Fruit fly (Drosophila melanogaster) whole organism, embryonic: ENCODE measurements around the gene CG33773.

Experiments used
- BtbVII ChIP-seq: fragments of 200-800 bp; sonication (Bioruptor generic); optimal IDR thresholded peaks from 3 replicates; lab custom pipeline; 2017; ENCODE audit warnings: missing biosample characterization, mild to moderate bottlenecking, missing genetic modification characterization
- CG10979 ChIP-seq: fragments of 200-800 bp; sonication (Bioruptor generic); optimal IDR thresholded peaks from 2 replicates; lab custom pipeline; 2018; ENCODE audit warnings: missing biosample characterization, mild to moderate bottlenecking, missing genetic modification characterization, moderate library complexity
- CG12104 ChIP-seq: fragments of 200-800 bp; sonication (Bioruptor generic); optimal IDR thresholded peaks from 3 replicates; lab custom pipeline; 2016; ENCODE audit warnings: missing biosample characterization, missing genetic modification characterization
- CG1233 ChIP-seq: fragments of 200-800 bp; sonication (Bioruptor generic); optimal IDR thresholded peaks from 4 replicates; lab custom pipeline; 2018; ENCODE audit warnings: missing biosample characterization, mild to moderate bottlenecking, missing genetic modification characterization
- CG14050 ChIP-seq: fragments of 200-800 bp; sonication (Bioruptor generic); IDR thresholded peaks from 3 replicates; pipeline ENCODE4 v1.3.6; 2022; ENCODE audit warnings: missing biosample characterization, missing genetic modification characterization
- CG14441 ChIP-seq: fragments of 200-800 bp; sonication (Bioruptor generic); IDR thresholded peaks from 2 replicates; pipeline ENCODE4 v1.3.6; 2022; ENCODE audit warnings: missing biosample characterization, missing genetic modification characterization
- CG15601 ChIP-seq: fragments of 200-800 bp; sonication (Bioruptor generic); optimal IDR thresholded peaks from 3 replicates; lab custom pipeline; 2019; ENCODE audit warnings: missing biosample characterization, mild to moderate bottlenecking, missing genetic modification characterization, moderate library complexity
- CG18476 ChIP-seq: fragments of 200-800 bp; sonication (Bioruptor generic); optimal IDR thresholded peaks from 2 replicates; lab custom pipeline; 2016; ENCODE audit warnings: missing biosample characterization, mild to moderate bottlenecking, missing genetic modification characterization
- CG18599 ChIP-seq: fragments of 200-800 bp; sonication (Bioruptor generic); optimal IDR thresholded peaks from 3 replicates; lab custom pipeline; 2017; ENCODE audit warnings: missing biosample characterization, missing genetic modification characterization, mild to moderate bottlenecking, moderate library complexity, missing genetic modification reagents
- CG30431 ChIP-seq: fragments of 200-800 bp; sonication (Bioruptor generic); optimal IDR thresholded peaks from 2 replicates; lab custom pipeline; 2017; ENCODE audit warnings: missing biosample characterization, missing genetic modification characterization
- CG34224 ChIP-seq: fragments of 200-800 bp; sonication (Bioruptor generic); IDR thresholded peaks from 3 replicates; pipeline ENCODE4 v1.3.6; 2022; ENCODE audit warnings: missing biosample characterization, missing genetic modification characterization; ENCODE audit not compliant: partially characterized antibody
- CG4282 ChIP-seq: fragments of 200-800 bp; sonication (Bioruptor generic); optimal IDR thresholded peaks from 2 replicates; lab custom pipeline; 2016; ENCODE audit warnings: missing biosample characterization, missing genetic modification characterization
- CG43689 ChIP-seq: fragments of 200-800 bp; sonication (Bioruptor generic); IDR thresholded peaks from 2 replicates; pipeline ENCODE4 v1.3.6; 2022; ENCODE audit warnings: missing biosample characterization, missing genetic modification characterization
- CG6689 ChIP-seq: fragments of 200-800 bp; sonication (Bioruptor generic); IDR thresholded peaks from 2 replicates; pipeline ENCODE4 v1.3.6; 2022; ENCODE audit warnings: missing biosample characterization, missing genetic modification characterization
- CG6813 ChIP-seq: fragments of 200-800 bp; sonication (Bioruptor generic); optimal IDR thresholded peaks from 2 replicates; lab custom pipeline; 2017; ENCODE audit warnings: missing biosample characterization, missing genetic modification characterization, mild to moderate bottlenecking, moderate library complexity, missing genetic modification reagents
- CG9215 ChIP-seq: fragments of 200-800 bp; sonication (Bioruptor generic); IDR thresholded peaks from 2 replicates; pipeline ENCODE4 v1.3.6; 2022; ENCODE audit warnings: missing biosample characterization, missing genetic modification characterization
- CG9609 ChIP-seq: fragments of 200-800 bp; sonication (Bioruptor generic); optimal IDR thresholded peaks from 3 replicates; lab custom pipeline; 2016; ENCODE audit warnings: missing biosample characterization, missing genetic modification characterization
- CG9932 ChIP-seq: fragments of 200-800 bp; sonication (Bioruptor generic); IDR thresholded peaks from 2 replicates; pipeline ENCODE4 v1.3.6; 2022; ENCODE audit warnings: missing biosample characterization, missing genetic modification characterization
- D19A ChIP-seq: fragments of 200-800 bp; optimal IDR thresholded peaks from 3 replicates; lab custom pipeline; 2019; ENCODE audit warnings: missing biosample characterization, mild to moderate bottlenecking, missing genetic modification characterization, moderate library complexity
- Dad ChIP-seq: fragments of 200-800 bp; sonication (Bioruptor generic); optimal IDR thresholded peaks from 3 replicates; lab custom pipeline; 2016; ENCODE audit warnings: missing biosample characterization, missing genetic modification characterization
- E2f1 ChIP-seq: fragments of 200-800 bp; sonication (Bioruptor generic); IDR thresholded peaks from 2 replicates; pipeline ENCODE4 v1.3.6; 2022; ENCODE audit warnings: missing biosample characterization, missing genetic modification characterization
- Ets97D ChIP-seq: fragments of 200-800 bp; sonication (Bioruptor generic); optimal IDR thresholded peaks from 3 replicates; lab custom pipeline; 2016; ENCODE audit warnings: missing biosample characterization, missing genetic modification characterization
- H2.0 ChIP-seq: fragments of 200-800 bp; sonication (Bioruptor generic); IDR thresholded peaks from 2 replicates; pipeline ENCODE4 v1.3.6; 2022; ENCODE audit warnings: missing biosample characterization, missing genetic modification characterization
- Hmr ChIP-seq: fragments of 200-800 bp; sonication (Bioruptor generic); optimal IDR thresholded peaks from 3 replicates; lab custom pipeline; 2017; ENCODE audit warnings: mild to moderate bottlenecking, missing biosample characterization, missing genetic modification reagents, missing genetic modification characterization
- Meics ChIP-seq: fragments of 200-800 bp; sonication (Bioruptor generic); optimal IDR thresholded peaks from 2 replicates; lab custom pipeline; 2017; ENCODE audit warnings: missing biosample characterization, mild to moderate bottlenecking, missing genetic modification characterization
- Mes4 ChIP-seq: fragments of 200-800 bp; sonication (Bioruptor generic); optimal IDR thresholded peaks from 2 replicates; lab custom pipeline; 2016; ENCODE audit warnings: missing biosample characterization, missing genetic modification characterization
- NK7.1 ChIP-seq: fragments of 200-800 bp; sonication (Bioruptor generic); optimal IDR thresholded peaks from 3 replicates; lab custom pipeline; 2016; ENCODE audit warnings: missing biosample characterization, missing genetic modification characterization
- Stat92E ChIP-seq, 3 experiments: fragments of >200 bp in 2 of 3; fragments of 200-800 bp in 1 of 3; sonication (Bioruptor generic) in 1 of 3; optimal IDR thresholded peaks; 2 replicates each; lab custom pipeline; 2017 to 2019; ENCODE audit warnings: missing biosample characterization in 3 of 3, missing genetic modification characterization in 3 of 3, mild to moderate bottlenecking in 1 of 3, moderate library complexity in 1 of 3
- Vsx1 ChIP-seq: fragments of 200-800 bp; sonication (Bioruptor generic); optimal IDR thresholded peaks from 2 replicates; lab custom pipeline; 2017; ENCODE audit warnings: missing biosample characterization, mild to moderate bottlenecking, missing genetic modification characterization, missing genetic modification reagents
- al ChIP-seq: fragments of 200-800 bp; sonication (Bioruptor generic); IDR thresholded peaks from 2 replicates; pipeline ENCODE4 v1.3.6; 2022; ENCODE audit warnings: missing biosample characterization, missing genetic modification characterization
- ara ChIP-seq: fragments of 200-800 bp; sonication (Bioruptor generic); IDR thresholded peaks from 2 replicates; pipeline ENCODE4 v1.3.6; 2022; ENCODE audit warnings: missing biosample characterization, missing genetic modification characterization
- cato ChIP-seq: fragments of 200-800 bp; sonication (Bioruptor generic); optimal IDR thresholded peaks from 2 replicates; lab custom pipeline; 2016; ENCODE audit warnings: missing biosample characterization, missing genetic modification characterization, borderline replicate concordance
- caup ChIP-seq: fragments of 200-800 bp; sonication (Bioruptor generic); optimal IDR thresholded peaks from 3 replicates; lab custom pipeline; 2017; ENCODE audit warnings: missing biosample characterization, mild to moderate bottlenecking, missing genetic modification characterization, moderate library complexity; ENCODE audit not compliant: severe bottlenecking
- dimm ChIP-seq: fragments of 200-800 bp; sonication (Bioruptor generic); IDR thresholded peaks from 2 replicates; pipeline ENCODE4 v1.3.6; 2022; ENCODE audit warnings: missing biosample characterization, missing genetic modification characterization
- dmrt99B ChIP-seq: fragments of 200-800 bp; sonication (Bioruptor generic); optimal IDR thresholded peaks from 2 replicates; lab custom pipeline; 2018; ENCODE audit warnings: missing biosample characterization, mild to moderate bottlenecking, missing genetic modification characterization, moderate library complexity
- dpn ChIP-seq, 2 experiments: fragments of 200-800 bp; sonication (Bioruptor generic); optimal IDR thresholded peaks; 3 replicates each; lab custom pipeline; 2016; ENCODE audit warnings: missing biosample characterization in 2 of 2, missing genetic modification characterization in 2 of 2
- fd96Cb ChIP-seq: fragments of 200-800 bp; sonication (Bioruptor generic); optimal IDR thresholded peaks from 2 replicates; lab custom pipeline; 2018; ENCODE audit warnings: missing biosample characterization, mild to moderate bottlenecking, missing genetic modification characterization, moderate library complexity
- gfzf ChIP-seq: fragments of 200-800 bp; sonication (Bioruptor generic); optimal IDR thresholded peaks from 2 replicates; lab custom pipeline; 2016; ENCODE audit warnings: missing biosample characterization, mild to moderate bottlenecking, missing genetic modification characterization, moderate library complexity
- gsb ChIP-seq: fragments of 200-800 bp; sonication (Bioruptor generic); IDR thresholded peaks from 2 replicates; pipeline ENCODE4 v1.3.6; 2022; ENCODE audit warnings: missing biosample characterization, missing genetic modification characterization
- gsb-n ChIP-seq: fragments of 200-800 bp; sonication (Bioruptor generic); optimal IDR thresholded peaks from 3 replicates; lab custom pipeline; 2018; ENCODE audit warnings: missing biosample characterization, mild to moderate bottlenecking, missing genetic modification characterization
- her ChIP-seq: fragments of 200-800 bp; sonication (Bioruptor generic); optimal IDR thresholded peaks from 2 replicates; lab custom pipeline; 2016; ENCODE audit warnings: missing biosample characterization, missing genetic modification characterization
- mld ChIP-seq: fragments of 200-800 bp; sonication (Bioruptor generic); IDR thresholded peaks from 3 replicates; pipeline ENCODE4 v1.3.6; 2022; ENCODE audit warnings: missing biosample characterization, missing genetic modification characterization; ENCODE audit not compliant: partially characterized antibody
- nom ChIP-seq: fragments of 200-800 bp; sonication (Bioruptor generic); optimal IDR thresholded peaks from 2 replicates; lab custom pipeline; 2017; ENCODE audit warnings: missing biosample characterization, missing genetic modification characterization, mild to moderate bottlenecking, moderate library complexity, missing genetic modification reagents
- odd ChIP-seq: fragments of 200-800 bp; sonication (Bioruptor generic); optimal IDR thresholded peaks from 2 replicates; lab custom pipeline; 2017; ENCODE audit warnings: missing biosample characterization, mild to moderate bottlenecking, missing genetic modification characterization
- pb ChIP-seq: fragments of 200-800 bp; sonication (Bioruptor generic); optimal IDR thresholded peaks from 3 replicates; lab custom pipeline; 2016; ENCODE audit warnings: missing biosample characterization, missing genetic modification characterization
- toy ChIP-seq: fragments of 200-800 bp; sonication (Bioruptor generic); IDR thresholded peaks from 2 replicates; pipeline ENCODE4 v1.3.6; 2022; ENCODE audit warnings: missing biosample characterization, missing genetic modification characterization
- unpg ChIP-seq: fragments of 200-800 bp; sonication (Bioruptor generic); optimal IDR thresholded peaks from 3 replicates; lab custom pipeline; 2018; ENCODE audit warnings: missing biosample characterization, mild to moderate bottlenecking, missing genetic modification characterization, moderate library complexity
- zf30C ChIP-seq: fragments of 200-800 bp; sonication (Bioruptor generic); optimal IDR thresholded peaks from 3 replicates; lab custom pipeline; 2018; ENCODE audit warnings: missing biosample characterization, mild to moderate bottlenecking, missing genetic modification characterization

The CG33773 gene

dm6 chr3R:31060708-31061625, 25.8 kb downstream of the CG33773 start, which contains the start of gene dco (continued):
- TF ChIP-seq CG18599 (GFP tag; lab: Kevin White, UChicago) (peak; percentile 56), Dad (GFP tag; lab: Kevin White, UChicago) (peak; percentile 76), Stat92E (GFP tag; optimal IDR thresholded peaks at IDR 0.05; lab: Kevin White, UChicago) (peak in 1 of 3 experiments; percentile 55), CG9932 (peak; percentile 93), CG18476 (GFP tag; lab: Kevin White, UChicago) (peak; percentile 9), CG10979 (tag; lab: Kevin White, UChicago) (peak; percentile 34), Ets97D (GFP tag; lab: Kevin White, UChicago) (peak; percentile 82), CG4282 (GFP tag; lab: Kevin White, UChicago) (no peak), CG14050 (GFP tag; lab: Robert Waterston, UW) (peak; percentile 52; the same call in 2 of the 3 replicates), gsb-n (tag; lab: Kevin White, UChicago) (no peak), al (peak; percentile 62), NK7.1 (GFP tag; lab: Kevin White, UChicago) (peak; percentile 30), Vsx1 (peak; percentile 18), mld (GFP tag; lab: Robert Waterston, UW) (no peak), CG1233 (GFP tag; lab: Kevin White, UChicago) (peak; percentile 32), Hmr (GFP tag; lab: Kevin White, UChicago) (peak; percentile 83), fd96Cb (tag; lab: Kevin White, UChicago) (peak; percentile 59), zf30C (GFP tag; lab: Kevin White, UChicago) (no peak), dmrt99B (tag; lab: Kevin White, UChicago) (peak; percentile 47), dimm (GFP tag; lab: Robert Waterston, UW) (no peak), unpg (GFP tag; lab: Kevin White, UChicago) (peak; percentile 46), odd (no peak), CG15601 (tag; lab: Kevin White, UChicago) (no peak), CG43689 (no peak), CG14441 (GFP tag; lab: Robert Waterston, UW) (peak; percentile 85), CG12104 (peak; percentile 57), nom (GFP tag; lab: Kevin White, UChicago) (no peak), gfzf (GFP tag; lab: Kevin White, UChicago) (peak; percentile 93), ara (GFP tag; lab: Robert Waterston, UW) (peak; percentile 71), CG6689 (GFP tag; lab: Robert Waterston, UW) (peak; percentile 61), CG6813 (GFP tag; lab: Kevin White, UChicago) (peak; percentile 16), CG30431 (GFP tag; lab: Kevin White, UChicago) (peak; percentile 69), gsb (GFP tag; lab: Robert Waterston, UW) (peak; percentile 56; the same call in 1 of the 2 replicates), toy (no peak), caup (GFP tag; lab: Kevin White, UChicago) (peak; percentile 67), H2.0 (GFP tag; lab: Robert Waterston, UW) (peak; percentile 79), D19A (peak; percentile 5), cato (GFP tag; lab: Kevin White, UChicago) (no peak), Mes4 (GFP tag; lab: Kevin White, UChicago) (peak; percentile 56), BtbVII (no peak), her (GFP tag; lab: Kevin White, UChicago) (peak; percentile 29), E2f1 (GFP tag; lab: Robert Waterston, UW) (peak; percentile 79), CG9215 (GFP tag; lab: Robert Waterston, UW) (peak; percentile 77), dpn (GFP tag; optimal IDR thresholded peaks at IDR 0.05; lab: Kevin White, UChicago) (peak; percentile 76 to 83), Meics (peak; percentile 81), CG9609 (GFP tag; lab: Kevin White, UChicago) (peak; percentile 75), pb (GFP tag; lab: Kevin White, UChicago) (peak; percentile 13), CG34224 (GFP tag; lab: Robert Waterston, UW) (no peak)
